Worm (Caenorhabditis elegans) whole organism, late embryonic: ENCODE measurements around the gene ceh-100.

Experiments used
- elt-2 ChIP-seq: sonication (generic microtip); optimal IDR thresholded peaks from 2 replicates; lab custom pipeline; 2016; ENCODE audit warnings: missing genetic modification reagents, missing genetic modification characterization, missing compliant biosample characterization
- odd-2 ChIP-seq: sonication (generic microtip); optimal IDR thresholded peaks from 2 replicates; lab custom pipeline; 2017; ENCODE audit warnings: antibody characterized with exemption, mild to moderate bottlenecking, missing genetic modification characterization, missing compliant biosample characterization

DNA sequence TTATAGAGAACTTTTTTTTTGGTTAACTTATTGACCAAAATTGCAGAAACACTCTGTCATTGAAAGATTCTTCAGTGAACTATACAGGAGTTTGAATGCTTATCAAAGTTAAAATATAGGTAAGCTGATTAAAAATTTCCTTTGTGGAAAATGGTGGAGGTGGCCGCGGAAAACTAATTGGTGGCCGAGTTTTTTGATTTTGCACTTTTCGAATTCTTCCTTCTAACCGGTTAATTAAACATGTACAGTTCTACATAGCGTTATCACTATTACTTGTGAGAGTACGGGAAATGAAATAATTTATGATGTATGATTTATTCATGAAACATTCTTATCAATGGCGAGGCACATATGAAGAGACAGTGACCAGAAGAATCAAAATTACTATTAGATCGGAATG lies 25.7 kb downstream of the ceh-100 start, which contains the start of gene clec-8:
- TF ChIP-seq odd-2 (tag; lab: Kevin White, UChicago) = no peak
- TF ChIP-seq elt-2 (tag; lab: Kevin White, UChicago) = no peak
